Worm (Caenorhabditis elegans): Measurements from ENCODE around the gene capg-2.

The capg-2 gene

DNA sequence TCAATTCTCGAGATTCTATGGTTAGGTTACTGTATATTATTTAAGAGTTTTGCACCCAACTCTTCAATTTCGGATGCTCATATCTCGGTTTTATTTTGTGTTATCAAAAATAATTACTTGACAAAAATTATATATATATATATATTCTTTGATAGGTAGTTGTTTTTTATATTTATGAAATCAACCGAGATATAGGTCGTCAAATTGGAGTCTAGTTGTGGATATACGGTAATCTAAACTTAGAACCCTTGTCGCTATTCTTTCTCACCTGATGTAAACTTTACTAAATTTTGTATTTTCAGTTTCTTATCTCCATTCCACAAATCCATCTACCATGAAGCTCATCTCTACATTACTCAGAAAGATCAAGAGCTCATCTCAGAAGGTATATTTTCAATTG lies 11.5 kb downstream of the capg-2 start, which contains the start of gene F55C5.10:
Gene F55C5.10 (plus strand): TSS at position 301 of the 400 bp plus-strand sequence.
- TF ChIP-seq ztf-4 (tag; optimal IDR thresholded peaks at IDR 0.05) (no peak), Y55F3AM.14 (GFP tag; optimal IDR thresholded peaks at IDR 0.05) (no peak), F13H6.1 (tag; optimal IDR thresholded peaks at IDR 0.05) (no peak), ZK546.5 (tag; optimal IDR thresholded peaks at IDR 0.05) (no peak)

DNA sequence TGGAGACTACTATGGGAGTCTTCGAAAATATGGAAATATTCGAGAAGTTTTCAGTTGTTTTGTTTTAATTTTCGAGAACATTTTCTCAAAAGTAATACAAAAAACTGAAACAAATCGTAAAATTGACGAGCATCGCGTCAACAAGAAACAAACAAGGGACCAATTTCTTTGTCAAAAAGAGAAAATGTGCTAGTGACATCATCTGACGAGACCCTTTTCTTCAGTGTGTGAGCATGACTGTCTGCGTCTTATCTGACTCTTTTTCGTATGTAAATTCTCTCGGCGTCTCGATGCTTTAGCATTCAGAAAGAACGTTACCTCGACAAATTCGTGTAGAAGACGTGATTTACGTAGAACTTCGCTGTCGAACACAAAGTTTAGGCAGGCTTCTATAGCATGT lies 16.0 kb downstream of the capg-2 start:
- TF ChIP-seq elt-1 (tag; optimal IDR thresholded peaks at IDR 0.05) (no peak), lsy-2 (tag; optimal IDR thresholded peaks at IDR 0.05) (peak in 1 of 2 experiments; percentile 36), unc-55 (GFP tag; optimal IDR thresholded peaks at IDR 0.05) (peak; percentile 41), F13H6.1 (tag; optimal IDR thresholded peaks at IDR 0.05) (no peak), nhr-129 (tag; optimal IDR thresholded peaks at IDR 0.05) (peak; percentile 77), C34F6.9 (tag; optimal IDR thresholded peaks at IDR 0.05) (peak; percentile 35), sma-9 (GFP tag; optimal IDR thresholded peaks at IDR 0.05) (no peak), sma-9 (tag; optimal IDR thresholded peaks at IDR 0.05) (no peak), peb-1 (tag; optimal IDR thresholded peaks at IDR 0.05) (no peak), ceh-82 (tag; optimal IDR thresholded peaks at IDR 0.05) (no peak), zag-1 (tag; optimal IDR thresholded peaks at IDR 0.05) (peak; percentile 2), unc-62 (GFP tag; optimal IDR thresholded peaks at IDR 0.05) (no peak)

DNA sequence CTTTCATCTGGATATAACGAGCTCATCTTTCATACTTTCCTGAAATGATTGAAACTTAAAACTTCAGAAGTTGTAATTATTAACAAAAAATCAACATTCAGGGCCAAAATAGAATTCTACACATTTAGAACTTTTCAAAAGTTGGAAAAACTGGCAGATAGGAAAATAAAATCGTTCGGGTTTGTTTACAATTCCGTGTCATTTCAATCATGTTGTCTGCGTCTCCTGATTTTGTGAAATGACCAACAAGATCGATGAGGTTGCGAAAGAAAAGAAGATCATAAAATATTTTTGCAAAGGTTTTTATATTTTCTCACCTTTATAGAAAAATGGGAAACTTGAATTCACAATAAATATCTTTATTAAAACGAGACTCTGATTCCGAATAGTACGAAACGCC lies 16.9 kb downstream of the capg-2 start, which contains the start of gene rskd-1:
Gene rskd-1 (minus strand): TSS at position 39 of the 400 bp plus-strand sequence.
- no peak for TF ChIP-seq elt-3 (tag; optimal IDR thresholded peaks at IDR 0.05)
- TF ChIP-seq R02D3.7 (tag; optimal IDR thresholded peaks at IDR 0.05) = no peak
- TF ChIP-seq C34F6.9 (tag; optimal IDR thresholded peaks at IDR 0.05) = peak; percentile 27
- peak in 1 of 2 experiments; percentile 35 for TF ChIP-seq lsy-2 (tag; optimal IDR thresholded peaks at IDR 0.05)
- peak; percentile 10 for TF ChIP-seq lin-13 (GFP tag; optimal IDR thresholded peaks at IDR 0.05)
- peak; percentile 35 for TF ChIP-seq crh-2 (tag; optimal IDR thresholded peaks at IDR 0.05)
- TF ChIP-seq unc-55 (GFP tag; optimal IDR thresholded peaks at IDR 0.05) = no peak
- TF ChIP-seq fos-1 (tag; optimal IDR thresholded peaks at IDR 0.05) = peak; percentile 2
- peak; percentile 53 for TF ChIP-seq nhr-25 (tag; optimal IDR thresholded peaks at IDR 0.05)

DNA sequence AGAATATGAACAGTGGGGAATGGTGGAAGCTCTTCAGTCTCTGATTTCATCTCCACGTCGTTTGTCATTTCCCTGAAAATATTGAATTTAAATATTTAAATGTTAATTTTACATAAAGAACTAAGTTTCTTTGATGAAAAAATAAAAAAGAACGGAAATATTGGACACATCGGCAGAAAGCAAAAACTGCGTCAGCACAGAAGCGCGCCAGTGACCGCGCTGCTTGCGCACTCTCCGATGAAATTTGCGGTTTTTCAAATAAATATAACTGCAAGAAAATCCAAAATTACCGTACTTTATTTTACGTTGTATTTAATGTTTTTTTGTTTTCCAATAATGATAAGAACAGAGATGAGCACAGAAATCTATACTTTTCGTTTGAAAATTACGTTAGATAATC lies 19.9 kb downstream of the capg-2 start, which contains the start of the genes srpa-68 and srh-16:
Gene srpa-68 (minus strand): TSS at position 72 of the 400 bp plus-strand sequence.
Gene srh-16 (plus strand): TSS at position 275 of the 400 bp plus-strand sequence.
- TF ChIP-seq nhr-6 (tag; optimal IDR thresholded peaks at IDR 0.05) (no peak), alr-1 (tag; optimal IDR thresholded peaks at IDR 0.05) (no peak), nhr-77 (tag; optimal IDR thresholded peaks at IDR 0.05) (no peak), ceh-82 (tag; optimal IDR thresholded peaks at IDR 0.05) (peak; percentile 53), ztf-4 (tag; optimal IDR thresholded peaks at IDR 0.05) (peak; percentile 61), elt-3 (tag; optimal IDR thresholded peaks at IDR 0.05) (no peak), ztf-1 (GFP tag; conservative IDR thresholded peaks at IDR 0.05) (no peak), blmp-1 (tag; optimal IDR thresholded peaks at IDR 0.05; ENCODE audit: insufficient read depth) (peak; percentile 47), unc-62 (GFP tag; optimal IDR thresholded peaks at IDR 0.05) (peak; percentile 43), mab-5 (tag; optimal IDR thresholded peaks at IDR 0.05) (peak; percentile 93), nhr-21 (tag; optimal IDR thresholded peaks at IDR 0.05) (peak; percentile 79), mdl-1 (tag; optimal IDR thresholded peaks at IDR 0.05) (no peak), C34F6.9 (tag; optimal IDR thresholded peaks at IDR 0.05) (peak; percentile 91), crh-2 (tag; optimal IDR thresholded peaks at IDR 0.05) (peak; percentile 91), nhr-237 (tag; optimal IDR thresholded peaks at IDR 0.05) (peak; percentile 56), zag-1 (tag; optimal IDR thresholded peaks at IDR 0.05) (peak; percentile 37), unc-55 (GFP tag; optimal IDR thresholded peaks at IDR 0.05) (peak; percentile 95), R02D3.7 (tag; optimal IDR thresholded peaks at IDR 0.05) (peak; percentile 77), nhr-129 (tag; optimal IDR thresholded peaks at IDR 0.05) (peak; percentile 56), ceh-16 (tag; optimal IDR thresholded peaks at IDR 0.05) (peak; percentile 75), mbf-1 (tag; optimal IDR thresholded peaks at IDR 0.05) (no peak), nhr-23 (tag; optimal IDR thresholded peaks at IDR 0.05) (no peak), skn-1 (tag; optimal IDR thresholded peaks at IDR 0.05) (no peak), nhr-12 (tag; optimal IDR thresholded peaks at IDR 0.05) (no peak), ZK546.5 (tag; optimal IDR thresholded peaks at IDR 0.05) (peak; percentile 26), snpc-4 (tag; optimal IDR thresholded peaks at IDR 0.05) (peak; percentile 74), fos-1 (tag; optimal IDR thresholded peaks at IDR 0.05) (peak; percentile 69), lin-13 (GFP tag; optimal IDR thresholded peaks at IDR 0.05) (peak; percentile 81), nhr-25 (tag; optimal IDR thresholded peaks at IDR 0.05) (peak; percentile 88), lin-11 (tag; optimal IDR thresholded peaks at IDR 0.05) (peak; percentile 81), aly-2 (tag; optimal IDR thresholded peaks at IDR 0.05) (no peak), dmd-4 (tag; optimal IDR thresholded peaks at IDR 0.05) (peak; percentile 45), Y55F3AM.14 (GFP tag; optimal IDR thresholded peaks at IDR 0.05) (peak; percentile 22), lin-39 (tag; optimal IDR thresholded peaks at IDR 0.05) (no peak), egl-27 (tag; optimal IDR thresholded peaks at IDR 0.05) (peak; percentile 65), gmeb-1 (tag; optimal IDR thresholded peaks at IDR 0.05) (peak; percentile 99), nhr-10 (tag; optimal IDR thresholded peaks at IDR 0.05) (peak; percentile 70), lsy-2 (tag; optimal IDR thresholded peaks at IDR 0.05) (peak; percentile 90 to 95), elt-1 (tag; optimal IDR thresholded peaks at IDR 0.05) (no peak), nhr-11 (tag; optimal IDR thresholded peaks at IDR 0.05) (no peak), F13H6.1 (tag; optimal IDR thresholded peaks at IDR 0.05) (peak; percentile 88), ama-1 (optimal IDR thresholded peaks at IDR 0.05) (peak; percentile 41), peb-1 (tag; optimal IDR thresholded peaks at IDR 0.05) (no peak)
